Worm (Caenorhabditis elegans) whole organism, midembryonic: Measurements from ENCODE around the gene F09E10.7.

ENCODE experiments used
- med-1 ChIP-seq: sonication (generic microtip); optimal IDR thresholded peaks from 2 replicates; lab custom pipeline; 2017; ENCODE audit warnings: missing genetic modification characterization, mild to moderate bottlenecking, missing compliant biosample characterization, antibody characterized with exemption, missing genetic modification reagents; ENCODE audit not compliant: insufficient read depth
- ztf-23 ChIP-seq: fragments of 200-800 bp; sonication (Bioruptor generic); IDR thresholded peaks from 2 replicates; pipeline ENCODE4 v1.3.6; 2022; ENCODE audit warnings: missing genetic modification reagents, missing genetic modification characterization, missing compliant biosample characterization

DNA sequence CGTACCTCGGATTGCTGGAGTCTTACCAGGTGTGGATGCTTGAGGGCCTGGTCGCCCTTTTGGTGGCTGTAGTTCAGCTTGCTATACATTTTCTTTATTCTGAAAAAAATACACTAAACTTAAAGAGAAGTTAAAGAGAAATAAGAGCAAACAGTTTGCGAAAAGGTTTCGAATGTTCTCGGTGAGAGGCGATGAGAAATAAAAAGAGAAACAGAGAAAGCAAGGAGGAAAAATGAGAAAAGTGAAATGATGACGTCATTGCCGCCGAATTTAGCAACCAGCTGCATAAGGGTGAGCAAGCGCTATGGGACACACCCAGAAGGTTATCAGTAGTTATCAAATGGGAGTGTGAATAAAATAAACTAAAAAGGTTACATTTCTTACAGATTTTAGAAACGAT, 47.9 kb downstream of the F09E10.7 start, which contains the start of gene cebp-1:
- TF ChIP-seq ztf-23: no peak
- no peak for TF ChIP-seq med-1 (GFP tag; lab: Kevin White, UChicago)
